Worm (Caenorhabditis elegans) whole organism, L4/young adult: ENCODE data around the gene dsl-5.

Experiments
- W03F9.2 ChIP-seq: fragments of 150-350 bp; optimal IDR thresholded peaks from 2 replicates; lab custom pipeline; 2014; ENCODE audit warnings: missing biosample characterization, missing genetic modification characterization
- dao-5 ChIP-seq: sonication (generic microtip); optimal IDR thresholded peaks from 2 replicates; lab custom pipeline; 2016; ENCODE audit warnings: missing genotype, missing genetic modification characterization, moderate library complexity, missing compliant biosample characterization
- him-1 ChIP-seq: sonication (generic microtip); optimal IDR thresholded peaks from 2 replicates; lab custom pipeline; 2016; ENCODE audit warnings: missing genotype, missing genetic modification reagents, missing genetic modification characterization, missing compliant biosample characterization

ce11 chrIV:11635437-11636408 lies 14.9 kb upstream of the dsl-5 start, which contains the start of gene mars-1:
- TF ChIP-seq dao-5 (tag; lab: Kevin White, UChicago) = no peak
- no peak for TF ChIP-seq him-1 (tag; lab: Kevin White, UChicago)
- TF ChIP-seq W03F9.2 (tag; lab: Kevin White, UChicago) = peak; percentile 66
